Fruit fly (Drosophila melanogaster): ENCODE data around the gene Lamp1.

Gene Lamp1

dm6 chr2L:21573226-21573791 lies at the start of gene Lamp1 (continued):
- TF ChIP-seq Smox (GFP tag; optimal IDR thresholded peaks at IDR 0.05) (no peak), CG10631 (GFP tag; optimal IDR thresholded peaks at IDR 0.05) (no peak), Gug (GFP tag; IDR thresholded peaks at IDR 0.05) (no peak)

dm6 chr2L:21558218-21558617 lies 15.0 kb upstream of the Lamp1 start:
- TF ChIP-seq CG8632 (GFP tag; optimal IDR thresholded peaks at IDR 0.05) (no peak), CG16779 (tag; optimal IDR thresholded peaks at IDR 0.05) (no peak), CG34406 (GFP tag; optimal IDR thresholded peaks at IDR 0.05) (no peak), dsx (GFP tag; optimal IDR thresholded peaks at IDR 0.05; ENCODE audit: poor library complexity, severe bottlenecking) (no peak), eg (GFP tag; IDR thresholded peaks at IDR 0.05) (no peak), dac (GFP tag; optimal IDR thresholded peaks at IDR 0.05) (no peak), CG7368 (GFP tag; optimal IDR thresholded peaks at IDR 0.05) (no peak), Sox102F (GFP tag; optimal IDR thresholded peaks at IDR 0.05) (no peak), cyc (GFP tag; optimal IDR thresholded peaks at IDR 0.05) (no peak), CG1621 (tag; optimal IDR thresholded peaks at IDR 0.05) (no peak), topi (GFP tag; optimal IDR thresholded peaks at IDR 0.05) (no peak)

- no peak for TF ChIP-seq esn (GFP tag; optimal IDR thresholded peaks at IDR 0.05)
- no peak for TF ChIP-seq Hr39 (GFP tag; optimal IDR thresholded peaks at IDR 0.05)
- no peak for TF ChIP-seq CG3919 (GFP tag; optimal IDR thresholded peaks at IDR 0.05)
- TF ChIP-seq Ets21C (GFP tag; optimal IDR thresholded peaks at IDR 0.05): no peak
These were observed 13.6 kb upstream of the Lamp1 start for dm6 chr2L:21559633-21560032.

- TF ChIP-seq CG11762 (GFP tag; optimal IDR thresholded peaks at IDR 0.05; ENCODE audit: insufficient read depth): no peak
- TF ChIP-seq Met (GFP tag; optimal IDR thresholded peaks at IDR 0.05): no peak
- TF ChIP-seq CG34406 (GFP tag; optimal IDR thresholded peaks at IDR 0.05): no peak
- no peak for TF ChIP-seq esn (GFP tag; optimal IDR thresholded peaks at IDR 0.05)
- peak; percentile 34 for TF ChIP-seq CG6808 (GFP tag; optimal IDR thresholded peaks at IDR 0.05)
- no peak for TF ChIP-seq cyc (GFP tag; optimal IDR thresholded peaks at IDR 0.05)
These were observed 16.1 kb downstream of the Lamp1 start, which contains the start of gene nompB for dm6 chr2L:21589323-21589722. Gene nompB, minus strand, starts transcription at chr2L:21589423.

dm6 chr2L:21617949-21618348 lies 44.8 kb downstream of the Lamp1 start:
- TF ChIP-seq svp (GFP tag) (no peak), CG8319 (GFP tag; optimal IDR thresholded peaks at IDR 0.05) (no peak), CG6808 (GFP tag; optimal IDR thresholded peaks at IDR 0.05) (no peak), cyc (GFP tag; optimal IDR thresholded peaks at IDR 0.05) (no peak), spab (GFP tag; optimal IDR thresholded peaks at IDR 0.05) (no peak), CG32006 (GFP tag; optimal IDR thresholded peaks at IDR 0.05) (no peak), Blimp-1 (GFP tag; optimal IDR thresholded peaks at IDR 0.05) (no peak), Hr38 (GFP tag; optimal IDR thresholded peaks at IDR 0.05) (no peak), net (GFP tag; optimal IDR thresholded peaks at IDR 0.05) (no peak)

- TF ChIP-seq achi (GFP tag; optimal IDR thresholded peaks at IDR 0.05) (peak; percentile 17), OdsH (GFP tag; optimal IDR thresholded peaks at IDR 0.05) (peak; percentile 36), CG4318 (GFP tag; optimal IDR thresholded peaks at IDR 0.05) (no peak), CG32006 (GFP tag; optimal IDR thresholded peaks at IDR 0.05) (peak; percentile 57), pdm3 (GFP tag; optimal IDR thresholded peaks at IDR 0.05) (peak; percentile 19), Hr4 (GFP tag; optimal IDR thresholded peaks at IDR 0.05) (peak; percentile 53), fkh (GFP tag; optimal IDR thresholded peaks at IDR 0.05) (peak; percentile 65), ss (GFP tag; optimal IDR thresholded peaks at IDR 0.05) (peak in 1 of 2 experiments; percentile 74), salr (GFP tag; optimal IDR thresholded peaks at IDR 0.05) (peak in 1 of 2 experiments; percentile 22), fd59A (GFP tag; optimal IDR thresholded peaks at IDR 0.05) (peak; percentile 2), Eip78C (GFP tag) (peak; percentile 77), svp (GFP tag) (no peak), Sox14 (GFP tag; optimal IDR thresholded peaks at IDR 0.05) (no peak), CG15336 (GFP tag; IDR thresholded peaks at IDR 0.05) (peak; percentile 28; the same call in 1 of the 2 replicates), CG1621 (tag; optimal IDR thresholded peaks at IDR 0.05) (peak; percentile 18), Eip75B (GFP tag; optimal IDR thresholded peaks at IDR 0.05) (peak; percentile 3), Hr38 (GFP tag; optimal IDR thresholded peaks at IDR 0.05) (no peak)
These were observed 45.7 kb downstream of the Lamp1 start for dm6 chr2L:21618738-21619431.
